Worm (Caenorhabditis elegans) whole organism, midembryonic: ENCODE measurements around the gene cyb-1.

Experiments
- tab-1 ChIP-seq: fragments of 200-800 bp; sonication (Bioruptor generic); IDR thresholded peaks from 2 replicates; pipeline ENCODE4 v1.3.6; 2022; ENCODE audit warnings: missing genetic modification characterization, missing compliant biosample characterization
- ztf-29 ChIP-seq: fragments of 200-800 bp; sonication (Bioruptor generic); IDR thresholded peaks from 2 replicates; pipeline ENCODE4 v1.3.6; 2022; ENCODE audit warnings: missing genetic modification reagents, missing genetic modification characterization, missing compliant biosample characterization

- TF ChIP-seq ztf-29 (GFP tag; lab: Robert Waterston, UW) (no peak), tab-1 (GFP tag; lab: Robert Waterston, UW) (no peak)
Observed at ce11 chrIV:10745332-10745731, 10.3 kb downstream of the cyb-1 start.
